Worm (Caenorhabditis elegans) whole organism, early embryonic: Measurements from ENCODE around the gene ZK1290.14.

Source experiments
- hnd-1 ChIP-seq: sonication (generic microtip); optimal IDR thresholded peaks from 2 replicates; lab custom pipeline; 2016; ENCODE audit warnings: missing genetic modification characterization, missing compliant biosample characterization
- tbx-37 ChIP-seq: fragments of 200-800 bp; sonication (Bioruptor generic); conservative IDR thresholded peaks from 2 replicates; pipeline ENCODE4 v1.3.6; 2022; ENCODE audit warnings: missing genetic modification reagents, missing genetic modification characterization, missing compliant biosample characterization

DNA sequence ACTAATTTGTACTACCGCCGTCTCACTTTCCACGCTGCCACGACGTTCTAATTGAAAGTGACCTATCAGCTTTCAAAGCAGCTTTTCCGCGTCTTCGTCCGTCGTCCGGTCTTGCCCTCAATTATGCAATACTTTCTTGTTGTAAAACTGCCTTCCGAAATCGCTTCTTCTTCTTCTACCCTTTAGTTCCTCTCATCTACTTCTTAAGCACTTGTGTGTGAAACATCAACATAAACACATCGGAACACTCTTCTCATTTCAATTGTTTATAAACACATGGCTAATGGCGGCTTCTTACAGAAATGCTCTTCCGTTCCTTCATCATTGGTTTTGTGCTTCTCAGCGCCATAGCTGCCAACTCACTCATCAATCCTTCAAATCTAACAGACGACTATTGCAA is 14.9 kb upstream of the ZK1290.14 start, which contains the start of gene F35D2.3:
- no peak for TF ChIP-seq hnd-1
- no peak for TF ChIP-seq tbx-37
